Worm (Caenorhabditis elegans): ENCODE data around the gene B0393.4.
A peak's percentile ranks its signal among the peaks of the same experiment; 100 is the strongest.
"Not testable (repeated sequence)": the region's sequence is repeated elsewhere in the genome, so short reads cannot be mapped to it uniquely, and the experiment has no call there.

The B0393.4 gene

DNA sequence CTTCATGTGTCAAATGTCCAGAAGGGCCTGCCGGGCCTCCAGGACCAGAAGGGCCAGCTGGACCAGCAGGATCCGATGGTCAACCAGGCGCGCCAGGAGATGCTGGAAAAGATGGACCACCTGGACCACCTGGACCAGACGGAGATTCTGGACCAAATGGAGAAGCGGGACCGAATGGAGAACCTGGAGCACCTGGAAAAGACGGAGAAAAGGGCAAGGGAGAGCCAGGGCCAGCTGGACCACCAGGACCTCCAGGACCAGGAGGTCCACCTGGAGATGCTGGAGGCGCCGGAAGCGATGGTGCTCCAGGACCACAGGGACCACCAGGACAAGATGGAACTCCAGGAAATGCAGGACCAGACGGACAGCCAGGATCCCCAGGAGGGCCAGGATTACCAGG is 14.7 kb downstream of the B0393.4 start:
- TF ChIP-seq che-1 (tag; optimal IDR thresholded peaks at IDR 0.05) (no peak), C08G9.2 (tag; optimal IDR thresholded peaks at IDR 0.05) (peak; percentile 22), madf-2 (tag; optimal IDR thresholded peaks at IDR 0.05) (no peak), Y22D7AL.16 (tag; optimal IDR thresholded peaks at IDR 0.05) (no peak), ref-2 (tag; optimal IDR thresholded peaks at IDR 0.05) (no peak), unc-55 (GFP tag; optimal IDR thresholded peaks at IDR 0.05) (no peak)

- no peak for TF ChIP-seq ceh-9 (tag; optimal IDR thresholded peaks at IDR 0.05)
- no peak for TF ChIP-seq syd-9 (tag; optimal IDR thresholded peaks at IDR 0.05)
- no peak for TF ChIP-seq pat-9 (tag; optimal IDR thresholded peaks at IDR 0.05)
- no peak for TF ChIP-seq ceh-6 (GFP tag; optimal IDR thresholded peaks at IDR 0.05)
- no peak for TF ChIP-seq ceh-19 (GFP tag; optimal IDR thresholded peaks at IDR 0.05)
- TF ChIP-seq hlh-8 (tag; optimal IDR thresholded peaks at IDR 0.05): no peak
- no peak for TF ChIP-seq odd-2 (tag; optimal IDR thresholded peaks at IDR 0.05)
- no peak for TF ChIP-seq ceh-24 (tag; optimal IDR thresholded peaks at IDR 0.05)
- no peak for TF ChIP-seq pha-2 (tag; optimal IDR thresholded peaks at IDR 0.05)
- TF ChIP-seq rnt-1 (tag; optimal IDR thresholded peaks at IDR 0.05): no peak
- no peak for TF ChIP-seq mec-3 (tag; optimal IDR thresholded peaks at IDR 0.05; ENCODE audit: borderline replicate concordance)
- TF ChIP-seq fkh-10 (GFP tag; optimal IDR thresholded peaks at IDR 0.05): no peak
- TF ChIP-seq tbx-7 (tag; optimal IDR thresholded peaks at IDR 0.05): no peak
Observed at ce11 chrIII:4748109-4748508, 15.3 kb downstream of the B0393.4 start, which contains the start of gene col-89. col-89 (plus strand) TSS chrIII:4748127.

DNA sequence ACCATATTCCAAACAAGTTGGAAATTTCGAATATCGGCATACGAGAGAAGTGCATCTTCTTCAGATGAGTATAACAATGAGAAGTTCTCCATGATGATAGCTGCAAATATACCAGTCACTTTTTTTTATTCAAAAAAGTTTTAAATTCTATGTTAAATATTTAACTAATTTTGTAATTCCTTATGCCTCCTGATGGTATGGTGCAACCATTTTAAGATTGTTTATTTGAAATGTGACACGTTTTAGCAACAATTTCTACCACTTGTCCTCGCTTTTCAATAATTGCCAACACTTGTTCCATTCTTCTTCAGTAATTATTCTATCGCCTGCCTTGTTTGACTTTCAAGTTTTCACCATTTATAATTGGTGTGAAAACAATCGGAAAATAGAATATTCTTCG is 17.5 kb downstream of the B0393.4 start, which contains the start of gene F17C8.6:
TSS of gene F17C8.6 (minus strand) at position 101 of the 400 bp plus-strand sequence.
- TF ChIP-seq ahr-1 (tag; optimal IDR thresholded peaks at IDR 0.05): no peak
- TF ChIP-seq pha-2 (tag; optimal IDR thresholded peaks at IDR 0.05): no peak
- TF ChIP-seq sox-2 (GFP tag; IDR thresholded peaks at IDR 0.05): no peak
- no peak for TF ChIP-seq ref-2 (tag; optimal IDR thresholded peaks at IDR 0.05)
- no peak for TF ChIP-seq tbx-2 (tag; optimal IDR thresholded peaks at IDR 0.05)

- not testable (repeated sequence) for TF ChIP-seq pag-3 (tag; optimal IDR thresholded peaks at IDR 0.05; ENCODE audit: borderline replicate concordance); Y22D7AL.16 (tag; optimal IDR thresholded peaks at IDR 0.05); dmd-4 (tag; optimal IDR thresholded peaks at IDR 0.05; ENCODE audit: borderline replicate concordance)
Observed at ce11 chrIII:4742620-4743019, 20.8 kb downstream of the B0393.4 start, which contains the start of gene twk-6. twk-6 (plus strand) TSS chrIII:4742920.

- TF ChIP-seq pqm-1 (tag; optimal IDR thresholded peaks at IDR 0.05) (no peak), elt-2 (tag; optimal IDR thresholded peaks at IDR 0.05) (peak; percentile 27)
Observed at ce11 chrIII:4740820-4741219, 22.6 kb downstream of the B0393.4 start.

DNA sequence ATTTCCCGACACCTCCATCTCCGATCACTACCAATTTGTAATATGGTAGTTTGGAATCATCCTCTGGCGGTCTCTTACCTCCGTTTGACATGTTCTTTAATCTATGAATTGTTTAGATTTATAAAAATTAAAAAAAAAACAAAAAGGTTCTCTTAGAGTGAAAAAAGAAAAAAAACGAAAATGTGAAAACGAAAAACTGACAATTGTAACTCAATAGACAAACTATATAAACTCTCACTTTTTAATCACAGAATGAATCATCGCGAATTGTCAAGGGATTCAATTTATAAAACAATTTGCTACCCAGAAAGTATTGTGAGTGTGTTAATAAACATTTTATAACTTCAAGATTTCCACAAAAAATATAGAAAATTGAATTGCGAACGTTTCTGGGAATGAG is 23.4 kb downstream of the B0393.4 start, which contains the start of gene ras-2:
TSS of gene ras-2 (minus strand) at position 101 of the 400 bp plus-strand sequence.
- TF ChIP-seq hlh-15 (tag; optimal IDR thresholded peaks at IDR 0.05): no peak
- TF ChIP-seq pha-4 (tag; optimal IDR thresholded peaks at IDR 0.05): no peak
- no peak for TF ChIP-seq pqm-1 (tag; optimal IDR thresholded peaks at IDR 0.05)
- TF ChIP-seq unc-3 (GFP tag; conservative IDR thresholded peaks at IDR 0.05): no peak
- no peak for TF ChIP-seq unc-3 (tag; optimal IDR thresholded peaks at IDR 0.05)
- TF ChIP-seq pag-3 (tag; optimal IDR thresholded peaks at IDR 0.05; ENCODE audit: borderline replicate concordance): no peak
- no peak for TF ChIP-seq K02D7.2 (tag; optimal IDR thresholded peaks at IDR 0.05)
- no peak for TF ChIP-seq unc-42 (tag; optimal IDR thresholded peaks at IDR 0.05)
- TF ChIP-seq fkh-6 (tag; optimal IDR thresholded peaks at IDR 0.05): no peak
- no peak for TF ChIP-seq lin-11 (tag; optimal IDR thresholded peaks at IDR 0.05)
- no peak for TF ChIP-seq che-1 (tag; optimal IDR thresholded peaks at IDR 0.05)
